Worm (Caenorhabditis elegans): ENCODE data around the gene ZK813.5.

ZK813.5 gene

ce11 chrX:3403195-3403594 is 47.8 kb downstream of the ZK813.5 start, which contains the start of gene vit-5 (continued):
- no peak for TF ChIP-seq vab-7 (GFP tag; IDR thresholded peaks at IDR 0.05)

- TF ChIP-seq unc-62 (GFP tag; optimal IDR thresholded peaks at IDR 0.05 in 1 of 2) (no peak), unc-62 (tag; optimal IDR thresholded peaks at IDR 0.05) (no peak), D1046.2 (GFP tag; IDR thresholded peaks at IDR 0.05) (peak; percentile 69; the same call in 1 of the 2 replicates), aha-1 (tag) (peak; percentile 25), nhr-77 (tag; optimal IDR thresholded peaks at IDR 0.05) (no peak), nhr-42 (GFP tag; IDR thresholded peaks at IDR 0.05) (no peak), mxl-3 (GFP tag; optimal IDR thresholded peaks at IDR 0.05) (no peak), zip-11 (GFP tag; IDR thresholded peaks at IDR 0.05) (no peak), pqm-1 (tag; optimal IDR thresholded peaks at IDR 0.05) (no peak)
These were observed 49.3 kb downstream of the ZK813.5 start, which contains the start of gene C04F6.9 for ce11 chrX:3401701-3402100. C04F6.9 (plus strand) TSS chrX:3402001.

- TF ChIP-seq aha-1 (tag) = no peak
- TF ChIP-seq ceh-28 (tag; optimal IDR thresholded peaks at IDR 0.05) = no peak
- no peak for TF ChIP-seq ceh-82 (tag; optimal IDR thresholded peaks at IDR 0.05)
- no peak for TF ChIP-seq lin-39 (tag; optimal IDR thresholded peaks at IDR 0.05)
- TF ChIP-seq mxl-2 (GFP tag; conservative IDR thresholded peaks at IDR 0.05) = no peak
- TF ChIP-seq ceh-62 (tag; optimal IDR thresholded peaks at IDR 0.05) = no peak
- TF ChIP-seq ctbp-1 (GFP tag; IDR thresholded peaks at IDR 0.05) = no peak
- no peak for TF ChIP-seq hlh-11 (tag; optimal IDR thresholded peaks at IDR 0.05)
- no peak for TF ChIP-seq nhr-102 (tag; optimal IDR thresholded peaks at IDR 0.05)
- TF ChIP-seq egl-27 (tag; optimal IDR thresholded peaks at IDR 0.05) = no peak
- TF ChIP-seq hlh-30 (tag; optimal IDR thresholded peaks at IDR 0.05; ENCODE audit: insufficient read depth) = no peak
- TF ChIP-seq lin-15B (tag; optimal IDR thresholded peaks at IDR 0.05) = no peak
- TF ChIP-seq dmd-8 (GFP tag; IDR thresholded peaks at IDR 0.05) = no peak
- TF ChIP-seq lir-3 (tag; optimal IDR thresholded peaks at IDR 0.05) = no peak
- no peak for TF ChIP-seq F37D6.2 (tag; optimal IDR thresholded peaks at IDR 0.05)
- TF ChIP-seq D1046.2 (GFP tag; IDR thresholded peaks at IDR 0.05) = no peak
- no peak for TF ChIP-seq hmg-1.1 (GFP tag; IDR thresholded peaks at IDR 0.05)
- no peak for TF ChIP-seq rbr-2 (tag; optimal IDR thresholded peaks at IDR 0.05)
- TF ChIP-seq daf-16 (GFP tag; optimal IDR thresholded peaks at IDR 0.05) = no peak
- no peak for TF ChIP-seq daf-16 (tag; optimal IDR thresholded peaks at IDR 0.05)
These were observed 50.6 kb downstream of the ZK813.5 start for ce11 chrX:3400387-3400786.

DNA sequence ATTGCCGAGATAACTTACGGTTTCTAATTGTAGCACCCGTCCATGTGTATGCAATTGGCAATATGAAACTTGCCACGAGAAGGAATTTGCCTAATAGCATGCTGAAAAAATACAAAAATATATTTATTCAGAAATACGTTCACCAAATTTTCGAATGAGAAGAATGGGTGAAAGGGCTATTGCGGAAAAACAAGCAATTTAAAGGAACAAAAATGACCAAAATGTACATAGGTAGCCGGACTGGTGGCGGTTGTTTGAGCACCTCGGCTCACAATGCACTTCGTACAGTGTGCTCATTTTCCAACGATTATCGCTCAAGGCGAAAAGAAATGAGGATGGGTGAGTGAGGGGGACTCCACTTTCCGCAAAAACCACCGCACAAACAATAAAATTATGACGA is 51.1 kb downstream of the ZK813.5 start, which contains the start of gene cht-1:
cht-1 (minus strand) TSS at position 101 of the 400 bp plus-strand sequence.
- no peak for TF ChIP-seq lin-1 (GFP tag; IDR thresholded peaks at IDR 0.05)
- TF ChIP-seq ctbp-1 (GFP tag; IDR thresholded peaks at IDR 0.05) = no peak
- TF ChIP-seq mdl-1 (tag; optimal IDR thresholded peaks at IDR 0.05) = no peak
- no peak for TF ChIP-seq ceh-28 (tag; optimal IDR thresholded peaks at IDR 0.05)
- no peak for TF ChIP-seq lir-3 (tag; optimal IDR thresholded peaks at IDR 0.05)
- TF ChIP-seq nhr-28 (tag; optimal IDR thresholded peaks at IDR 0.05) = no peak
- no peak for TF ChIP-seq F10B5.3 (tag; optimal IDR thresholded peaks at IDR 0.05)
- no peak for TF ChIP-seq dmd-8 (GFP tag; IDR thresholded peaks at IDR 0.05)
- no peak for TF ChIP-seq unc-39 (tag; optimal IDR thresholded peaks at IDR 0.05)
- TF ChIP-seq daf-12 (tag; optimal IDR thresholded peaks at IDR 0.05) = no peak
- TF ChIP-seq unc-130 (GFP tag; optimal IDR thresholded peaks at IDR 0.05) = no peak
- TF ChIP-seq Y48G9A.11 (GFP tag; IDR thresholded peaks at IDR 0.05) = no peak
- no peak for TF ChIP-seq skn-1 (tag; optimal IDR thresholded peaks at IDR 0.05)
- no peak for TF ChIP-seq hlh-11 (tag; optimal IDR thresholded peaks at IDR 0.05)
- no peak for TF ChIP-seq pha-4 (GFP tag; IDR thresholded peaks at IDR 0.05)
- TF ChIP-seq pha-4 (tag; optimal IDR thresholded peaks at IDR 0.05) = no peak
- TF ChIP-seq mdt-29 (GFP tag; IDR thresholded peaks at IDR 0.05) = no peak
- TF ChIP-seq spr-3 (GFP tag; optimal IDR thresholded peaks at IDR 0.05) = no peak

Data from whole organism, L4 larva.